Worm (Caenorhabditis elegans) whole organism, mixed stage, embryonic: Measurements from ENCODE around the gene T25B6.5.

Source experiments
- bed-3 ChIP-seq: fragments of 200-800 bp; sonication (Bioruptor generic); optimal IDR thresholded peaks from 3 replicates; lab custom pipeline; 2018; ENCODE audit warnings: mild to moderate bottlenecking, missing genetic modification characterization, moderate library complexity, missing compliant biosample characterization
- ceh-39 ChIP-seq: fragments of 150-350 bp; optimal IDR thresholded peaks from 2 replicates; lab custom pipeline; 2014; ENCODE audit warnings: missing biosample characterization, missing genetic modification characterization
- ceh-43 ChIP-seq: fragments of 200-800 bp; sonication (Bioruptor generic); optimal IDR thresholded peaks from 2 replicates; lab custom pipeline; 2018; ENCODE audit warnings: mild to moderate bottlenecking, missing genetic modification characterization, moderate library complexity, missing compliant biosample characterization
- ceh-83 ChIP-seq: fragments of 200-800 bp; sonication (Bioruptor generic); optimal IDR thresholded peaks from 2 replicates; lab custom pipeline; 2018; ENCODE audit warnings: mild to moderate bottlenecking, missing genetic modification characterization, missing compliant biosample characterization
- ces-1 ChIP-seq: fragments of 150-350 bp; optimal IDR thresholded peaks from 2 replicates; lab custom pipeline; 2014; ENCODE audit warnings: missing biosample characterization, missing genetic modification reagents, missing genetic modification characterization
- drap-1 ChIP-seq: fragments of 200-800 bp; sonication (Bioruptor generic); optimal IDR thresholded peaks from 3 replicates; lab custom pipeline; 2018; ENCODE audit warnings: mild to moderate bottlenecking, missing genetic modification characterization, missing compliant biosample characterization
- elt-1 ChIP-seq: sonication (generic microtip); optimal IDR thresholded peaks from 2 replicates; lab custom pipeline; 2017; ENCODE audit warnings: missing genetic modification characterization, mild to moderate bottlenecking, missing compliant biosample characterization, antibody characterized with exemption, moderate library complexity, borderline replicate concordance; ENCODE audit not compliant: insufficient read depth
- elt-3 ChIP-seq: fragments of 150-350 bp; optimal IDR thresholded peaks from 2 replicates; lab custom pipeline; 2014; ENCODE audit warnings: missing biosample characterization, missing genetic modification characterization
- flh-1 ChIP-seq: fragments of 200-800 bp; sonication (Bioruptor generic); optimal IDR thresholded peaks from 2 replicates; lab custom pipeline; 2018; ENCODE audit warnings: mild to moderate bottlenecking, missing genetic modification characterization, moderate library complexity, missing compliant biosample characterization
- hlh-1 ChIP-seq: fragments of 150-350 bp; optimal IDR thresholded peaks from 2 replicates; lab custom pipeline; 2014; ENCODE audit warnings: missing biosample characterization, missing genetic modification reagents, missing genetic modification characterization
- lin-13 ChIP-seq: fragments of 150-350 bp; optimal IDR thresholded peaks from 2 replicates; lab custom pipeline; 2014; ENCODE audit warnings: missing biosample characterization, missing genetic modification characterization
- lin-32 ChIP-seq: fragments of 200-800 bp; sonication (Bioruptor generic); optimal IDR thresholded peaks from 2 replicates; lab custom pipeline; 2018; ENCODE audit warnings: mild to moderate bottlenecking, missing genetic modification characterization, missing compliant biosample characterization
- lsy-2 ChIP-seq: fragments of 150-350 bp; optimal IDR thresholded peaks from 2 replicates; lab custom pipeline; 2014; ENCODE audit warnings: missing biosample characterization, missing genetic modification characterization
- mab-5 ChIP-seq: fragments of 150-350 bp; optimal IDR thresholded peaks from 2 replicates; lab custom pipeline; 2014; ENCODE audit warnings: missing biosample characterization, missing genetic modification characterization
- mep-1 ChIP-seq: fragments of 150-350 bp; optimal IDR thresholded peaks from 2 replicates; lab custom pipeline; 2017; ENCODE audit warnings: missing biosample characterization, missing genetic modification reagents, missing genetic modification characterization, inconsistent platforms
- mls-2 ChIP-seq: sonication (generic microtip); optimal IDR thresholded peaks from 2 replicates; lab custom pipeline; 2016; ENCODE audit warnings: mild to moderate bottlenecking, missing genetic modification characterization, moderate library complexity, missing compliant biosample characterization
- nhr-12 ChIP-seq: fragments of 150-350 bp; optimal IDR thresholded peaks from 2 replicates; lab custom pipeline; 2014; ENCODE audit warnings: missing biosample characterization, missing genetic modification characterization
- nhr-2 ChIP-seq: fragments of 150-350 bp; optimal IDR thresholded peaks from 2 replicates; lab custom pipeline; 2014; ENCODE audit warnings: missing biosample characterization, missing genetic modification characterization
- nhr-28 ChIP-seq: fragments of 150-350 bp; optimal IDR thresholded peaks from 2 replicates; lab custom pipeline; 2014; ENCODE audit warnings: missing biosample characterization, missing genetic modification characterization
- nhr-76 ChIP-seq: sonication (generic microtip); optimal IDR thresholded peaks from 2 replicates; lab custom pipeline; 2017; ENCODE audit warnings: missing biosample characterization, missing genetic modification characterization
- pha-4 ChIP-seq: fragments of 150-350 bp; optimal IDR thresholded peaks from 2 replicates; lab custom pipeline; 2018; ENCODE audit warnings: missing biosample characterization, missing genetic modification reagents, missing genetic modification characterization
- snpc-4 ChIP-seq: fragments of 150-350 bp; optimal IDR thresholded peaks from 2 replicates; lab custom pipeline; 2014; ENCODE audit warnings: missing biosample characterization, missing genetic modification characterization
- tbx-8 ChIP-seq: fragments of 200-800 bp; sonication (Bioruptor generic); optimal IDR thresholded peaks from 2 replicates; lab custom pipeline; 2018; ENCODE audit warnings: mild to moderate bottlenecking, missing genetic modification characterization, moderate library complexity, missing compliant biosample characterization
- unc-120 ChIP-seq: sonication (generic microtip); optimal IDR thresholded peaks from 2 replicates; lab custom pipeline; 2017; ENCODE audit warnings: missing genetic modification characterization, missing compliant biosample characterization; ENCODE audit not compliant: poor library complexity, severe bottlenecking
- unc-39 ChIP-seq: fragments of 150-350 bp; optimal IDR thresholded peaks from 2 replicates; lab custom pipeline; 2014; ENCODE audit warnings: missing biosample characterization, missing genetic modification characterization
- unc-62 ChIP-seq: fragments of 150-350 bp; optimal IDR thresholded peaks from 2 replicates; lab custom pipeline; 2014; ENCODE audit warnings: missing biosample characterization, missing genetic modification reagents, missing genetic modification characterization
- zip-8 ChIP-seq: fragments of 150-350 bp; optimal IDR thresholded peaks from 2 replicates; lab custom pipeline; 2014; ENCODE audit warnings: missing biosample characterization, missing genetic modification characterization
- ztf-11 ChIP-seq: fragments of 150-350 bp; optimal IDR thresholded peaks from 2 replicates; lab custom pipeline; 2014; ENCODE audit warnings: missing biosample characterization, missing genetic modification characterization

T25B6.5 gene

DNA sequence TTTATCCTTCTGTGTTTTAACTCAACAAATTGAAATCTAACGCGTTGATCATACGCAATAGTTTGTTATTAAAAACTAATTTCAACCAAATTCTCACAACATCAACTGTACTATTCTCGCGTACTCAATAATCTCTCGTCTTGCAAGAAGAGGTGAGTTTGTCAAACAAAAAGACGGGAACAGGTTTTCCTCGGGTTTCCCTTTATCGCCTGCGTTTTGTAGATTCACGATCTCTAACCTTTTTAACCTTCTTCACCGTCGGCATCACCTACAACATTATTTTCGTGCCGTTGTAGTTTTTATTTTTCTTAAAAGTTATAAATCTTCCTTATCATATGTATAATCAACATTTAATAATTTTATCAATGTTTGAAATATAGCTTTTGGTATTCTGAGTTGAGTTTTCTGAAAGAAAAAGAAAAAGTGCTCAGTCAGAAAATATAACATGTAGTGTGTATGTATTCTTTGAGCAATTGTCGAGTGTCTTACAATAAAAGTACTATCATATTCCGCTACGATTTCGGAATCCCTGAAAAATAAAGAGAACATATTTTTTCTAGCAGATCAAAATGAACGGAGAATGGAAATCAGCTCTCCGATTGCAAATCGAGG is 7.5 kb upstream of the T25B6.5 start, which contains the start of gene snf-12:
snf-12 (plus strand) TSS at position 562 of the 612 bp plus-strand sequence.
- no peak for TF ChIP-seq unc-62 (GFP tag; lab: Kevin White, UChicago)

ce11 chrX:9027304-9027703 is 5.8 kb upstream of the T25B6.5 start, which contains the start of gene T25B6.3:
Gene T25B6.3, plus strand, starts transcription at chrX:9027604.
- TF ChIP-seq unc-62 (GFP tag; lab: Kevin White, UChicago), result no peak

DNA sequence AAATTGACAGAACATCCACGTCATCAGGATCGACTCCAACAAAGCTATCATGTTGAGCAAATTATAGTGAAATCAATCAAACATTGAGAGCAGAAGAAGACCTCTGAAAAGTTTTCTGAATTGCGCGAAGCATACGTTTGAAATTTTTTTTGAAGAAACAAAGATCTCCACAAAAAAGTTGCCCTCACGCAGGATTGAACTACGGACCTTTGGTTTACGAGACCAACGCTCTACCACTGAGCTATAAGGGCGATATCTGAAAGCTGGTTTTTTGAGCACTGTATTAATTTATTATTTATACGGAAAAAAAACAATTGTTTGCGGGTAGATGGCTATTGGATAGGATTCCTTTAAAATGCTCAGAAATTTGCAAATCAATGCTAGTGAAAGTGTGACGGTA is 3.9 kb upstream of the T25B6.5 start:
- no peak for TF ChIP-seq nhr-28 (tag; lab: Kevin White, UChicago)
- TF ChIP-seq pha-4, result no peak
- no peak for TF ChIP-seq nhr-76 (tag; lab: Kevin White, UChicago)
- TF ChIP-seq nhr-2 (tag; lab: Kevin White, UChicago), result no peak
- TF ChIP-seq elt-1 (tag; lab: Kevin White, UChicago), result no peak
- TF ChIP-seq elt-3 (tag; lab: Kevin White, UChicago), result no peak
- TF ChIP-seq unc-39 (tag; lab: Kevin White, UChicago), result no peak
- TF ChIP-seq ceh-39 (tag; lab: Kevin White, UChicago), result no peak
- TF ChIP-seq lsy-2, result no peak
- TF ChIP-seq, all 35 proteins: peak for 0

DNA sequence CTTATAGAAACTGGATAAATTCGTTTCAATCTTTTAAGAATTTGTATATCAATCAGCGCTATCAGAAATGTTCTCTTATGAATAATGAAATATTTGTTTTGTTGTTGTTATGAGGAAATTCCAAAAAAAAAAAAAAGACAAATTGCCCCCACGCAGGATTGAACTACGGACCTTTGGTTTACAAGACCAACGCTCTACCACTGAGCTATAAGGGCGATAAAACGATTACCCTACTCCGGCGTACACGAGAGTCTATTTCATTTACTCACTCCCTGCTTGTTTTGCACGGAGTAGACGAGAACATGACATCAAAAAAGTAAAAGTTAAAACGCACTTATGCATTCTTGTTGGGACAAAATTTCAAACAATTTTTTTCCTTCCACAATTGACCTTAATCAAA is 2.7 kb upstream of the T25B6.5 start:
- TF ChIP-seq ceh-43, result no peak
- no peak for TF ChIP-seq elt-1 (tag; lab: Kevin White, UChicago)
- peak; percentile 8 for TF ChIP-seq ceh-83 (GFP tag; lab: Kevin White, UChicago)

DNA sequence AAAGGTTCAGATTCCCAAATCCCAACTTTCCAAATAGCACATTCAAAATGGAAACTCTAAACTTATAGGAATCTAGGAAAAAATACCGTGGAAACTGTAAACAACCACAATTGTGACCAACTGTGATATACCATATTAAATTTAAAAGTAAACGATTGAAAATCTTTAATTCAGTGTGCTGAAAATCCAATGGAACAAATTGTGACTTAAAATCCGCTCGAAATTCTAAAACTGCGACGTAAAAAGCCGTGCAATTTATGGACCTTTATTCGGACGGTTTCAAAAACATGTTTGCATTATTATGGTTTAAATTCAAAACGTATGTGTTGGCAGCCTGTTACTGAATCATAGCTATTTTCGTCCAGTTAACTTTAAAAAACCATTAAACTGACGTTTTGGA is 2.3 kb upstream of the T25B6.5 start:
- no peak for TF ChIP-seq hlh-1
- no peak for TF ChIP-seq snpc-4 (tag; lab: Kevin White, UChicago)
- no peak for TF ChIP-seq unc-120 (tag; lab: Kevin White, UChicago)
- TF ChIP-seq elt-1 (tag; lab: Kevin White, UChicago), result no peak
- no peak for TF ChIP-seq elt-3 (tag; lab: Kevin White, UChicago)
- TF ChIP-seq lin-32 (GFP tag; lab: Kevin White, UChicago), result no peak
- TF ChIP-seq tbx-8, result no peak
- TF ChIP-seq ces-1 (GFP tag; lab: Kevin White, UChicago), result no peak
- no peak for TF ChIP-seq mls-2 (tag; lab: Kevin White, UChicago)
- no peak for TF ChIP-seq pha-4
- no peak for TF ChIP-seq mep-1
- TF ChIP-seq unc-62 (GFP tag; lab: Kevin White, UChicago), result no peak
- TF ChIP-seq ceh-43, result no peak

ce11 chrX:9022779-9023178 is 1.2 kb upstream of the T25B6.5 start, which contains the start of gene T25B6.6:
Gene T25B6.6, minus strand, starts transcription at chrX:9022879.
- no peak for TF ChIP-seq mab-5 (tag; lab: Kevin White, UChicago)

DNA sequence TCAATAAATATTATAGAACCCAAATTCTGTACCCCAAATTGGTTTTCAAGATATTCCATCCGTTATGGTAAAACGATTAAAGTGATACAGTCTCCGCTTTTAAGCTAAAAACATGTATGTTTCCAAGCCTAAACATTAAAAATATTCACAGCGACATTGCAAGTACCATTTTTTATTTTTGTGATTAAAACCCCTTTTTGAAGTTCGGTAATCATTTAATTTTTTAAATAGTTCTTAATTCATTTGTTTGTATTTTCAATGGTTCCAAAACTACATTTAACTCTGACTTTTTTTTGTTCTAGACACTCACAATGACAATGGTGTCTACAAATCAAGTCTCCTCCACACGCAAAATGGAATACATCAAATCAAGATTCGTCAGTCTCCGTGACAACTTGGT is 6.1 kb downstream of the T25B6.5 start, which contains the start of gene T25B6.4:
T25B6.4 (plus strand) TSS at position 301 of the 400 bp plus-strand sequence.
- TF ChIP-seq zip-8 (tag; lab: Kevin White, UChicago), result no peak
- no peak for TF ChIP-seq bed-3 (GFP tag; lab: Kevin White, UChicago)
- TF ChIP-seq nhr-28 (tag; lab: Kevin White, UChicago), result no peak
- TF ChIP-seq nhr-12, result no peak
- no peak for TF ChIP-seq flh-1

- no peak for TF ChIP-seq unc-39 (tag; lab: Kevin White, UChicago)
- TF ChIP-seq ceh-39 (tag; lab: Kevin White, UChicago), result no peak
- TF ChIP-seq mls-2 (tag; lab: Kevin White, UChicago), result no peak
- no peak for TF ChIP-seq pha-4
- TF ChIP-seq mab-5 (tag; lab: Kevin White, UChicago), result no peak
- TF ChIP-seq tbx-8, result no peak
- no peak for TF ChIP-seq nhr-76 (tag; lab: Kevin White, UChicago)
- TF ChIP-seq hlh-1, result no peak
- no peak for TF ChIP-seq ztf-11 (tag; lab: Kevin White, UChicago)
- TF ChIP-seq drap-1, result no peak
- no peak for TF ChIP-seq bed-3 (GFP tag; lab: Kevin White, UChicago)
- TF ChIP-seq lsy-2, result no peak
- TF ChIP-seq unc-62 (GFP tag; lab: Kevin White, UChicago), result no peak
- TF ChIP-seq ceh-43, result no peak
- TF ChIP-seq lin-13, result no peak
- no peak for TF ChIP-seq nhr-28 (tag; lab: Kevin White, UChicago)
Measured at ce11 chrX:9014451-9014850, 7.1 kb downstream of the T25B6.5 start.
